Worm (Caenorhabditis elegans): ENCODE results near the gene oac-15.

DNA sequence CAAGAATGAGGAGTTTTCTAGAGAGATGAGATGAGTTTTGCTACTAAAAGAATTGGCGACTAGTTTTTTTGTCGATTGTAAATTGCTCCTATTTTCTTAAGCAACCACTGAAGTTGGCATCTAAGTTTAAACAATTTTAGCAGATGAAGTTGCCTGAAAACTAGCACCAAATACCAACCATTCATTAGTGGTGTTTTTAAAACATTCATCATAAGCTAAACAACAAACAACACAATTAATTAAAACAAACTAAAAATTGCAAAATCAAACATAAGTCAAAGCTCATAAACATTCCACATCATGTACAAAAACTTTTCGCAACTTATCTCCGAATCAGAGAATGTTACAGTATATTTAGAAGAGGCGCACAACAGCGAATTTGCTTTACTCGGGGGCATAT is 27.6 kb downstream of the oac-15 start, which contains the start of gene srz-13:
- TF ChIP-seq zip-8 (tag; optimal IDR thresholded peaks at IDR 0.05) (no peak), lin-13 (tag; optimal IDR thresholded peaks at IDR 0.05) (no peak), pha-4 (tag; optimal IDR thresholded peaks at IDR 0.05) (no peak)

Data from whole organism, mixed stage, embryonic.